Fruit fly (Drosophila melanogaster): ENCODE measurements around the gene brv1.

dm6 chr3L:19499334-19499733, 13.0 kb upstream of the brv1 start:
- TF ChIP-seq insv (optimal IDR thresholded peaks at IDR 0.05) (no peak), Myc (optimal IDR thresholded peaks at IDR 0.05) (no peak), h (optimal IDR thresholded peaks at IDR 0.05) (no peak), Sin3A (optimal IDR thresholded peaks at IDR 0.05) (no peak), ttk (optimal IDR thresholded peaks at IDR 0.05) (no peak), psq (optimal IDR thresholded peaks at IDR 0.05) (no peak)

Data from Kc167 (cell line).